Fruit fly (Drosophila melanogaster) whole organism, embryonic: ENCODE measurements around the gene hook.

Source experiments
- Adf1 ChIP-seq: fragments of 200-800 bp; sonication (Bioruptor generic); IDR thresholded peaks from 2 replicates; pipeline ENCODE4 v1.3.6; 2022; ENCODE audit warnings: missing biosample characterization, missing genetic modification characterization
- Aef1 ChIP-seq: fragments of 200-800 bp; sonication (Bioruptor generic); IDR thresholded peaks from 3 replicates; pipeline ENCODE4 v1.3.6; 2022; ENCODE audit warnings: missing biosample characterization, missing genetic modification characterization
- BEAF-32 ChIP-seq: fragments of 200-800 bp; sonication (Bioruptor generic); optimal IDR thresholded peaks from 3 replicates; lab custom pipeline; 2017; ENCODE audit warnings: missing biosample characterization, missing genetic modification characterization, mild to moderate bottlenecking, moderate library complexity, missing genetic modification reagents
- CG10209 ChIP-seq: fragments of 200-800 bp; sonication (Bioruptor generic); optimal IDR thresholded peaks from 3 replicates; lab custom pipeline; 2017; ENCODE audit warnings: missing biosample characterization, mild to moderate bottlenecking, missing genetic modification characterization, missing genetic modification reagents
- CG10366 ChIP-seq: fragments of 200-800 bp; sonication (Bioruptor generic); IDR thresholded peaks from 2 replicates; pipeline ENCODE4 v1.3.6; 2022; ENCODE audit warnings: missing biosample characterization, missing genetic modification characterization
- CG12299 ChIP-seq: fragments of 200-800 bp; sonication (Bioruptor generic); optimal IDR thresholded peaks from 2 replicates; lab custom pipeline; 2018; ENCODE audit warnings: missing biosample characterization, mild to moderate bottlenecking, missing genetic modification characterization
- CG12744 ChIP-seq: fragments of 200-800 bp; sonication (Bioruptor generic); optimal IDR thresholded peaks from 2 replicates; lab custom pipeline; 2016; ENCODE audit warnings: missing biosample characterization, missing genetic modification characterization
- CG12942 ChIP-seq: fragments of 200-800 bp; sonication (Bioruptor generic); optimal IDR thresholded peaks from 3 replicates; lab custom pipeline; 2016; ENCODE audit warnings: missing biosample characterization, missing genetic modification characterization
- CG13287 ChIP-seq: fragments of 200-800 bp; sonication (Bioruptor generic); IDR thresholded peaks from 2 replicates; pipeline ENCODE4 v1.3.6; 2022; ENCODE audit warnings: missing biosample characterization, missing genetic modification characterization; ENCODE audit not compliant: partially characterized antibody
- CG2129 ChIP-seq: fragments of 200-800 bp; sonication (Bioruptor generic); IDR thresholded peaks from 2 replicates; pipeline ENCODE4 v1.3.6; 2022; ENCODE audit warnings: missing biosample characterization, missing genetic modification characterization; ENCODE audit not compliant: partially characterized antibody
- CG3163 ChIP-seq: fragments of 200-800 bp; sonication (Bioruptor generic); optimal IDR thresholded peaks from 3 replicates; lab custom pipeline; 2016; ENCODE audit warnings: missing biosample characterization, missing genetic modification characterization
- CG3281 ChIP-seq: fragments of 200-800 bp; sonication (Bioruptor generic); optimal IDR thresholded peaks from 3 replicates; lab custom pipeline; 2017; ENCODE audit warnings: missing biosample characterization, mild to moderate bottlenecking, missing genetic modification characterization
- CG4328 ChIP-seq: fragments of 200-800 bp; sonication (Bioruptor generic); optimal IDR thresholded peaks from 3 replicates; lab custom pipeline; 2017; ENCODE audit warnings: missing biosample characterization, missing genetic modification reagents, missing genetic modification characterization
- CG43689 ChIP-seq: fragments of 200-800 bp; sonication (Bioruptor generic); IDR thresholded peaks from 2 replicates; pipeline ENCODE4 v1.3.6; 2022; ENCODE audit warnings: missing biosample characterization, missing genetic modification characterization
- CG5180 ChIP-seq: fragments of 200-800 bp; sonication (Bioruptor generic); optimal IDR thresholded peaks from 3 replicates; lab custom pipeline; 2017; ENCODE audit warnings: missing biosample characterization, missing genetic modification characterization, mild to moderate bottlenecking, moderate library complexity, missing genetic modification reagents
- CG7372 ChIP-seq: fragments of 200-800 bp; sonication (Bioruptor generic); IDR thresholded peaks from 2 replicates; pipeline ENCODE4 v1.3.6; 2022; ENCODE audit warnings: missing biosample characterization, missing genetic modification characterization
- CG7786 ChIP-seq: fragments of 200-800 bp; sonication (Bioruptor generic); optimal IDR thresholded peaks from 2 replicates; lab custom pipeline; 2016; ENCODE audit warnings: missing biosample characterization, missing genetic modification characterization
- CG8388 ChIP-seq: fragments of 200-800 bp; sonication (Bioruptor generic); optimal IDR thresholded peaks from 2 replicates; lab custom pipeline; 2019; ENCODE audit warnings: missing biosample characterization, mild to moderate bottlenecking, missing genetic modification characterization, moderate library complexity
- CG8478 ChIP-seq: fragments of >200 bp; optimal IDR thresholded peaks from 2 replicates; lab custom pipeline; 2018
- CG8924 ChIP-seq: fragments of 200-800 bp; optimal IDR thresholded peaks from 3 replicates; lab custom pipeline; 2019; ENCODE audit warnings: missing biosample characterization, mild to moderate bottlenecking, missing genetic modification characterization, moderate library complexity
- CG9215 ChIP-seq: fragments of 200-800 bp; sonication (Bioruptor generic); IDR thresholded peaks from 2 replicates; pipeline ENCODE4 v1.3.6; 2022; ENCODE audit warnings: missing biosample characterization, missing genetic modification characterization
- CG9727 ChIP-seq: fragments of 200-800 bp; sonication (Bioruptor generic); optimal IDR thresholded peaks from 3 replicates; lab custom pipeline; 2017; ENCODE audit warnings: missing biosample characterization, mild to moderate bottlenecking, missing genetic modification characterization
- Dip3 ChIP-seq: fragments of 200-800 bp; sonication (Bioruptor generic); optimal IDR thresholded peaks from 3 replicates; lab custom pipeline; 2016; ENCODE audit warnings: missing biosample characterization, missing genetic modification characterization
- Med ChIP-seq: fragments of 200-800 bp; sonication (Bioruptor generic); peaks from one replicate; lab custom pipeline; 2016; ENCODE audit warnings: missing biosample characterization, missing genetic modification characterization, mild to moderate bottlenecking, inconsistent platforms, moderate library complexity
- Meics ChIP-seq: fragments of 200-800 bp; sonication (Bioruptor generic); optimal IDR thresholded peaks from 2 replicates; lab custom pipeline; 2017; ENCODE audit warnings: missing biosample characterization, mild to moderate bottlenecking, missing genetic modification characterization
- NC2α ChIP-seq: fragments of 200-800 bp; sonication (Bioruptor generic); optimal IDR thresholded peaks from 2 replicates; lab custom pipeline; 2016; ENCODE audit warnings: missing biosample characterization, missing genetic modification characterization
- abd-A ChIP-seq: fragments of 200-800 bp; sonication (Bioruptor generic); optimal IDR thresholded peaks from 3 replicates; lab custom pipeline; 2019; ENCODE audit warnings: missing biosample characterization, mild to moderate bottlenecking, missing genetic modification characterization, moderate library complexity
- al ChIP-seq: fragments of 200-800 bp; sonication (Bioruptor generic); IDR thresholded peaks from 2 replicates; pipeline ENCODE4 v1.3.6; 2022; ENCODE audit warnings: missing biosample characterization, missing genetic modification characterization
- ap ChIP-seq: fragments of 200-800 bp; sonication (Bioruptor generic); IDR thresholded peaks from 2 replicates; pipeline ENCODE4 v1.3.6; 2022; ENCODE audit warnings: missing biosample characterization, missing genetic modification characterization
- bab2 ChIP-seq: fragments of 200-800 bp; sonication (Bioruptor generic); optimal IDR thresholded peaks from 2 replicates; lab custom pipeline; 2016; ENCODE audit warnings: missing biosample characterization, missing genetic modification characterization
- bigmax ChIP-seq: fragments of 200-800 bp; sonication (Bioruptor generic); optimal IDR thresholded peaks from 2 replicates; lab custom pipeline; 2018; ENCODE audit warnings: missing biosample characterization, mild to moderate bottlenecking, missing genetic modification characterization
- croc ChIP-seq: fragments of 200-800 bp; sonication (Bioruptor generic); conservative IDR thresholded peaks from 3 replicates; pipeline ENCODE4 v1.3.6; 2022; ENCODE audit warnings: missing biosample characterization, missing genetic modification characterization
- cwo ChIP-seq: fragments of 200-800 bp; sonication (Bioruptor generic); optimal IDR thresholded peaks from 3 replicates; lab custom pipeline; 2017; ENCODE audit warnings: missing biosample characterization, missing genetic modification characterization, mild to moderate bottlenecking, moderate library complexity, missing genetic modification reagents
- dan ChIP-seq: fragments of 200-800 bp; sonication (Bioruptor generic); IDR thresholded peaks from 2 replicates; pipeline ENCODE4 v1.3.6; 2022; ENCODE audit warnings: missing biosample characterization, missing genetic modification characterization
- dm ChIP-seq: fragments of 200-800 bp; sonication (Bioruptor generic); optimal IDR thresholded peaks from 3 replicates; lab custom pipeline; 2016; ENCODE audit warnings: missing biosample characterization, missing genetic modification characterization
- exex ChIP-seq: fragments of 200-800 bp; sonication (Bioruptor generic); optimal IDR thresholded peaks from 4 replicates; lab custom pipeline; 2018; ENCODE audit warnings: missing biosample characterization, mild to moderate bottlenecking, missing genetic modification characterization, moderate library complexity
- fd96Cb ChIP-seq: fragments of 200-800 bp; sonication (Bioruptor generic); optimal IDR thresholded peaks from 2 replicates; lab custom pipeline; 2018; ENCODE audit warnings: missing biosample characterization, mild to moderate bottlenecking, missing genetic modification characterization, moderate library complexity
- ind ChIP-seq: fragments of 200-800 bp; sonication (Bioruptor generic); optimal IDR thresholded peaks from 3 replicates; lab custom pipeline; 2016; ENCODE audit warnings: missing biosample characterization, missing genetic modification characterization
- kah ChIP-seq: fragments of 200-800 bp; sonication (Bioruptor generic); optimal IDR thresholded peaks from 2 replicates; lab custom pipeline; 2018; ENCODE audit warnings: missing biosample characterization, mild to moderate bottlenecking, missing genetic modification characterization
- p53 ChIP-seq: fragments of 200-800 bp; sonication (Bioruptor generic); optimal IDR thresholded peaks from 2 replicates; lab custom pipeline; 2016; ENCODE audit warnings: missing biosample characterization, missing genetic modification characterization
- pan ChIP-seq, 4 experiments: fragments of >200 bp in 3 of 4; fragments of 200-800 bp in 1 of 4; sonication (Bioruptor generic) in 1 of 4; optimal IDR thresholded peaks in 3 of 4; IDR thresholded peaks in 1 of 4; 2 replicates each; pipeline versions ENCODE4 v1.3.6 to Lab custom; 2017 to 2022; ENCODE audit warnings: missing biosample characterization in 2 of 4, missing genetic modification characterization in 2 of 4, mixed read lengths in 1 of 4
- run ChIP-seq: fragments of 200-800 bp; sonication (Bioruptor generic); optimal IDR thresholded peaks from 3 replicates; lab custom pipeline; 2018; ENCODE audit warnings: missing biosample characterization, mild to moderate bottlenecking, missing genetic modification characterization
- scrt ChIP-seq: fragments of 200-800 bp; sonication (Bioruptor generic); optimal IDR thresholded peaks from 2 replicates; lab custom pipeline; 2018; ENCODE audit warnings: missing biosample characterization, mild to moderate bottlenecking, missing genetic modification characterization, moderate library complexity
- sens ChIP-seq: fragments of 200-800 bp; sonication (Bioruptor generic); peaks from one replicate; lab custom pipeline; 2016; ENCODE audit warnings: missing biosample characterization, missing genetic modification characterization
- stc ChIP-seq: fragments of 200-800 bp; sonication (Bioruptor generic); IDR thresholded peaks from 2 replicates; pipeline ENCODE4 v1.3.6; 2022; ENCODE audit warnings: missing biosample characterization, missing genetic modification characterization
- trh ChIP-seq: fragments of 200-800 bp; sonication (Bioruptor generic); optimal IDR thresholded peaks from 2 replicates; lab custom pipeline; 2016; ENCODE audit warnings: missing biosample characterization, missing genetic modification characterization

The hook gene

DNA sequence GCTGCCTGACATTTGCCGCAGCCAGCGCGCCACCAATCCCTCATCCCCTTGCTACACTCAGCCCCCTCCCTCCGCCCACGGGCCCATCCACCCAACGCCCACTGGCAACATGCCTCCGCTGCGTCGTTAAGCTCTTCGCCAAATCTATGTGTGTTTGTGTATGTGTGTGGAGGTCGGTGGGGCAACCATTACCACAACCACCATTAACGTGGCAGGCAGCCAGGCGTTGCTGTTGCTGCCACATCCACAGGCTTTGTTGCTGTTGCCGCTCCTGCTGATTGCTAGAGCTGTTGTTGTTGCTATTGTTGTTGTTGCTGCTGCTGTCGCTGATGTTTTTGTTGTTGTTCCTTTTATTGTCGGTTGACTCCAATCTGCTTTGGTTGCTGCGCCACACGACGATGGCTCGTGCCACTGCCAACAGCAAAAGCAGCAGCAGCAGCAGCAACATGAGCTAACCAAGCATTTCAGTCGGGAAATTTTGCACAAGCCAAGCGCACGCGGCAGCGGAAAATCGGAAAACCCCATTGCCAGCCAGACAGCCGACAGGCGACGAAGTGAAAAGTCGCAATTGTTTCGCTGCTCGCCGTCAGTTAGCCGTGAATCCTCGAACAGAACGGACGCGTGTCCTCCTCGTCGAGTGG lies 5.9 kb downstream of the hook start, which contains the start of gene Sidpn (continued):
- TF ChIP-seq CG9727 (GFP tag; lab: Kevin White, UChicago) = no peak
- TF ChIP-seq CG8478 = peak; percentile 60
- no peak for TF ChIP-seq bigmax (GFP tag; lab: Kevin White, UChicago)
- no peak for TF ChIP-seq al (GFP tag; lab: Robert Waterston, UW)
- peak; percentile 78 for TF ChIP-seq Med (GFP tag; lab: Kevin White, UChicago)
- TF ChIP-seq sens (GFP tag; lab: Kevin White, UChicago) = no peak
- TF ChIP-seq CG13287 (GFP tag; lab: Robert Waterston, UW) = peak; percentile 9; the same call in 1 of the 2 replicates
- peak; percentile 99 for TF ChIP-seq abd-A (tag; lab: Kevin White, UChicago)
- TF ChIP-seq Aef1 (GFP tag; lab: Robert Waterston, UW) = no peak
- TF ChIP-seq Adf1 (GFP tag; lab: Robert Waterston, UW) = peak; percentile 77; the same call in 1 of the 2 replicates
- no peak for TF ChIP-seq CG2129 (GFP tag; lab: Robert Waterston, UW)

DNA sequence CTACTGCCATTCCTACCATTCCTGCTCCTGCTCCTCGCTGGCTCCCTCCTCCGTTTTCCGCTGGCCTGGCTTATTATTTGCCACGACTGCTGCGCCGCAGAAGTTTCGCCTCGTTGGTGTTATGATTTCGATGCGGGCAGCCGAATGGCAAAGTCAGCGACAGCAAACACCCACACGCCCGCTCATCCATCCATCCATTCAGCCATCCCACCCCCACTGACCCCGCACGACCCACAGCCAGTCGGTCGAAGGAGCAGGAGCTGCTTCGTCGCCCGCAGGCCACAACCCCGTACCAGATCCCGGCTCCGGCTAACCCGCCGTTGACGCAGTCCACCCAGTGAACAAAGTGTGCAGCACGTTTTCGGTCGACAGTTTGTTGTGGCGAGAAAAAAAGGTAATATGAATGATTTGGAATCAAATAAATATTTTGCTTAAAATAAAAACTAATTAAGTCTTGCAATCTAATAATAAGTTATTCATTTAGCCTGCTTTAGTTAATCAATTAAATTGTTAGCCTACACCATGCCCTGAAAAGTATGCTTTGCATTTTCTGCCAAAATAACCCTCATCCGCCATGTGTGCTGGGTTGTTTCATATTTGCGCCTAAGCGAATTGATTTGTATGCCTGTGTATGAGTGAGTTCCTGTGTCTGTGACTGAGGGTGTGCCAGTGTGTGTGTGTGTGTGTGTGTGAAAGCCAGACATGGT lies 6.7 kb downstream of the hook start:
- TF ChIP-seq kah (peak; percentile 28), CG43689 (GFP tag; lab: Robert Waterston, UW) (no peak), CG8388 (GFP tag; lab: Kevin White, UChicago) (no peak), CG4328 (GFP tag; lab: Kevin White, UChicago) (peak; percentile 23), run (tag; lab: Kevin White, UChicago) (peak; percentile 5), trh (GFP tag; lab: Kevin White, UChicago) (no peak), dan (GFP tag; lab: Robert Waterston, UW) (no peak), dm (GFP tag; lab: Kevin White, UChicago) (no peak), CG10209 (GFP tag; lab: Kevin White, UChicago) (peak; percentile 44), CG7372 (GFP tag; lab: Robert Waterston, UW) (peak; percentile 81), exex (tag; lab: Kevin White, UChicago) (peak; percentile 33), CG7786 (GFP tag; lab: Kevin White, UChicago) (no peak), NC2α (GFP tag; lab: Kevin White, UChicago) (no peak), cwo (GFP tag; lab: Kevin White, UChicago) (peak; percentile 68), p53 (GFP tag; lab: Kevin White, UChicago) (no peak), CG5180 (GFP tag; lab: Kevin White, UChicago) (peak; percentile 56), CG8924 (tag; lab: Kevin White, UChicago) (peak; percentile 72), CG12744 (GFP tag; lab: Kevin White, UChicago) (peak; percentile 31), CG10366 (GFP tag; lab: Robert Waterston, UW) (peak; percentile 20; the same call in 1 of the 2 replicates), croc (GFP tag; lab: Robert Waterston, UW) (peak; percentile 20; the same call in 2 of the 3 replicates), scrt (GFP tag; lab: Kevin White, UChicago) (peak; percentile 64), BEAF-32 (GFP tag; lab: Kevin White, UChicago) (no peak), fd96Cb (tag; lab: Kevin White, UChicago) (peak; percentile 27), ap (no peak), CG12942 (no peak), Meics (peak; percentile 77), CG3281 (GFP tag; lab: Kevin White, UChicago) (peak; percentile 75), Dip3 (GFP tag; lab: Kevin White, UChicago) (peak; percentile 0), CG9215 (GFP tag; lab: Robert Waterston, UW) (peak; percentile 46), ind (GFP tag; lab: Kevin White, UChicago) (peak; percentile 34), stc (peak; percentile 22; the same call in 1 of the 2 replicates), bab2 (GFP tag; lab: Kevin White, UChicago) (peak; percentile 27), Adf1 (GFP tag; lab: Robert Waterston, UW) (peak; percentile 41; the same call in 1 of the 2 replicates), pan (optimal IDR thresholded peaks at IDR 0.05; lab: Kevin White, UChicago) (no peak), pan (GFP tag; optimal IDR thresholded peaks at IDR 0.05 in 1 of 2, IDR thresholded peaks at IDR 0.05 in 1 of 2) (peak in 1 of 2 experiments; percentile 20), CG12299 (peak; percentile 44), CG3163 (GFP tag; lab: Kevin White, UChicago) (no peak)
